Worm (Caenorhabditis elegans) whole organism, L4/young adult: ENCODE data around the gene Y51H7C.41.

ENCODE experiments used
- W03F9.2 ChIP-seq: fragments of 150-350 bp; optimal IDR thresholded peaks from 2 replicates; lab custom pipeline; 2014; ENCODE audit warnings: missing biosample characterization, missing genetic modification characterization
- dao-5 ChIP-seq: sonication (generic microtip); optimal IDR thresholded peaks from 2 replicates; lab custom pipeline; 2016; ENCODE audit warnings: missing genotype, missing genetic modification characterization, moderate library complexity, missing compliant biosample characterization
- him-1 ChIP-seq: sonication (generic microtip); optimal IDR thresholded peaks from 2 replicates; lab custom pipeline; 2016; ENCODE audit warnings: missing genotype, missing genetic modification reagents, missing genetic modification characterization, missing compliant biosample characterization

- TF ChIP-seq dao-5 (tag; lab: Kevin White, UChicago) (no peak), him-1 (tag; lab: Kevin White, UChicago) (no peak), W03F9.2 (tag; lab: Kevin White, UChicago) (no peak)
Measured at ce11 chrII:1357262-1357661, 45.9 kb upstream of the Y51H7C.41 start.
